Worm (Caenorhabditis elegans) whole organism, midembryonic: ENCODE results near the gene W06D11.3.

Experiments used
- T22C8.4 ChIP-seq: fragments of 200-800 bp; sonication (Bioruptor generic); IDR thresholded peaks from 2 replicates; pipeline ENCODE4 v1.3.6; 2022; ENCODE audit warnings: missing genetic modification characterization, missing compliant biosample characterization
- klf-2 ChIP-seq: fragments of 200-800 bp; sonication (Bioruptor generic); conservative IDR thresholded peaks from 2 replicates; pipeline ENCODE4 v1.3.6; 2022; ENCODE audit warnings: missing genetic modification reagents, missing genetic modification characterization, missing compliant biosample characterization
- ref-1 ChIP-seq: fragments of 200-800 bp; sonication (Bioruptor generic); conservative IDR thresholded peaks from 2 replicates; pipeline ENCODE4 v1.3.6; 2022; ENCODE audit warnings: missing genetic modification reagents, missing genetic modification characterization, missing compliant biosample characterization
- tab-1 ChIP-seq: fragments of 200-800 bp; sonication (Bioruptor generic); IDR thresholded peaks from 2 replicates; pipeline ENCODE4 v1.3.6; 2022; ENCODE audit warnings: missing genetic modification characterization, missing compliant biosample characterization

- TF ChIP-seq klf-2 (GFP tag; lab: Robert Waterston, UW) (no peak), tab-1 (GFP tag; lab: Robert Waterston, UW) (no peak), ref-1 (GFP tag; lab: Robert Waterston, UW) (no peak), T22C8.4 (GFP tag; lab: Robert Waterston, UW) (no peak)
Observed at ce11 chrX:12288254-12288653, 10.2 kb upstream of the W06D11.3 start, which contains the start of gene C04B4.5.
